Fruit fly (Drosophila melanogaster): ENCODE data around the gene Dnaaf5.

Dnaaf5 gene

dm6 chr3R:14382312-14383046, 20.9 kb upstream of the Dnaaf5 start (continued):
- TF ChIP-seq D (optimal IDR thresholded peaks at IDR 0.05) (no peak), D (GFP tag; optimal IDR thresholded peaks at IDR 0.05) (peak; percentile 83), Atf3 (GFP tag; optimal IDR thresholded peaks at IDR 0.05) (no peak), CG1602 (GFP tag; optimal IDR thresholded peaks at IDR 0.05) (peak; percentile 69), CG6254 (GFP tag; optimal IDR thresholded peaks at IDR 0.05) (peak; percentile 61), CG16815 (GFP tag; optimal IDR thresholded peaks at IDR 0.05) (peak; percentile 55), btn (GFP tag; optimal IDR thresholded peaks at IDR 0.05) (no peak), Fer3 (tag; optimal IDR thresholded peaks at IDR 0.05) (peak; percentile 79), HHEX (GFP tag; optimal IDR thresholded peaks at IDR 0.05) (peak; percentile 75), CG2712 (tag; optimal IDR thresholded peaks at IDR 0.05) (peak; percentile 89), Sry-β (GFP tag; optimal IDR thresholded peaks at IDR 0.05) (peak; percentile 1), abd-A (tag; optimal IDR thresholded peaks at IDR 0.05) (peak; percentile 96), CG17328 (GFP tag; IDR thresholded peaks at IDR 0.05) (no peak; the same call in 1 of the 2 replicates), CG18011 (GFP tag; optimal IDR thresholded peaks at IDR 0.05) (peak; percentile 55), zf30C (GFP tag; optimal IDR thresholded peaks at IDR 0.05) (peak; percentile 56), bowl (GFP tag; IDR thresholded peaks at IDR 0.05) (0 out of 2 replicates have a peak, but pooled peaks have one; percentile 26), ttk (GFP tag; IDR thresholded peaks at IDR 0.05) (peak; percentile 19; the same call in 1 of the 2 replicates), CG10543 (GFP tag; optimal IDR thresholded peaks at IDR 0.05) (peak; percentile 49), dimm (GFP tag; IDR thresholded peaks at IDR 0.05) (no peak), jumu (GFP tag; optimal IDR thresholded peaks at IDR 0.05) (no peak), disco-r (GFP tag; optimal IDR thresholded peaks at IDR 0.05) (no peak), Aef1 (GFP tag; IDR thresholded peaks at IDR 0.05) (peak; percentile 55; the same call in 2 of the 3 replicates), CG10267 (tag; optimal IDR thresholded peaks at IDR 0.05) (peak; percentile 81), CG15601 (tag; optimal IDR thresholded peaks at IDR 0.05) (peak; percentile 75), cas (GFP tag; IDR thresholded peaks at IDR 0.05) (no peak), CG10959 (GFP tag; IDR thresholded peaks at IDR 0.05) (no peak), Atf6 (GFP tag; IDR thresholded peaks at IDR 0.05) (peak; percentile 81), eyg (GFP tag; optimal IDR thresholded peaks at IDR 0.05) (no peak), CG2120 (GFP tag; optimal IDR thresholded peaks at IDR 0.05) (peak; percentile 71), CG14014 (GFP tag; IDR thresholded peaks at IDR 0.05) (peak; percentile 71), croc (GFP tag; conservative IDR thresholded peaks at IDR 0.05) (peak; percentile 62), tup (GFP tag; optimal IDR thresholded peaks at IDR 0.05) (no peak), ash1 (GFP tag; optimal IDR thresholded peaks at IDR 0.05) (no peak), Lhr (GFP tag; optimal IDR thresholded peaks at IDR 0.05) (peak; percentile 21), ranshi (GFP tag; IDR thresholded peaks at IDR 0.05) (peak; percentile 64), lilli (GFP tag; optimal IDR thresholded peaks at IDR 0.05) (peak; percentile 47), Vsx1 (GFP tag; optimal IDR thresholded peaks at IDR 0.05) (peak; percentile 52), Hmx (GFP tag; optimal IDR thresholded peaks at IDR 0.05) (no peak), fd102C (GFP tag; optimal IDR thresholded peaks at IDR 0.05) (no peak), cato (GFP tag; optimal IDR thresholded peaks at IDR 0.05; ENCODE audit: borderline replicate concordance) (no peak), sr (GFP tag; IDR thresholded peaks at IDR 0.05) (no peak), NfI (GFP tag; optimal IDR thresholded peaks at IDR 0.05) (peak; percentile 75), Doc3 (GFP tag; IDR thresholded peaks at IDR 0.05; ENCODE audit: partially characterized antibody) (no peak), esg (GFP tag; conservative IDR thresholded peaks at IDR 0.05) (peak; percentile 51), CG10431 (GFP tag; optimal IDR thresholded peaks at IDR 0.05) (peak; percentile 26), CG7786 (GFP tag; optimal IDR thresholded peaks at IDR 0.05) (no peak), CG15011 (GFP tag; optimal IDR thresholded peaks at IDR 0.05) (peak; percentile 80), H15 (GFP tag; IDR thresholded peaks at IDR 0.05) (no peak), Sox100B (GFP tag; optimal IDR thresholded peaks at IDR 0.05) (peak; percentile 85), onecut (GFP tag; IDR thresholded peaks at IDR 0.05) (peak; percentile 56)
